Worm (Caenorhabditis elegans): Measurements from ENCODE around the gene F16G10.8.

F16G10.8 gene

ce11 chrII:2356795-2357194 is 26.4 kb downstream of the F16G10.8 start, which contains the start of gene F43C11.1:
F43C11.1 (plus strand) TSS chrII:2357095.
- TF ChIP-seq T22C8.4 (GFP tag; IDR thresholded peaks at IDR 0.05) (no peak), klf-2 (GFP tag; conservative IDR thresholded peaks at IDR 0.05) (no peak), tab-1 (GFP tag; IDR thresholded peaks at IDR 0.05) (no peak), flt-1 (GFP tag; IDR thresholded peaks at IDR 0.05) (no peak), ztf-29 (GFP tag; IDR thresholded peaks at IDR 0.05) (no peak), med-1 (GFP tag; optimal IDR thresholded peaks at IDR 0.05; ENCODE audit: insufficient read depth) (no peak), ztf-23 (GFP tag; IDR thresholded peaks at IDR 0.05) (no peak), ref-1 (GFP tag; conservative IDR thresholded peaks at IDR 0.05) (no peak), cog-1 (tag; optimal IDR thresholded peaks at IDR 0.05) (no peak)

ce11 chrII:2354476-2354875 is 28.8 kb downstream of the F16G10.8 start, which contains the start of gene F43C11.2:
F43C11.2 (plus strand) TSS chrII:2354776.
- TF ChIP-seq ztf-29 (GFP tag; IDR thresholded peaks at IDR 0.05) = no peak

- TF ChIP-seq cog-1 (tag; optimal IDR thresholded peaks at IDR 0.05) (no peak), ztf-29 (GFP tag; IDR thresholded peaks at IDR 0.05) (no peak), ztf-23 (GFP tag; IDR thresholded peaks at IDR 0.05) (no peak), med-1 (GFP tag; optimal IDR thresholded peaks at IDR 0.05; ENCODE audit: insufficient read depth) (no peak), tab-1 (GFP tag; IDR thresholded peaks at IDR 0.05) (no peak), klf-2 (GFP tag; conservative IDR thresholded peaks at IDR 0.05) (no peak), flt-1 (GFP tag; IDR thresholded peaks at IDR 0.05) (no peak), T22C8.4 (GFP tag; IDR thresholded peaks at IDR 0.05) (no peak), ref-1 (GFP tag; conservative IDR thresholded peaks at IDR 0.05) (no peak)
These were observed 30.2 kb downstream of the F16G10.8 start, which contains the start of gene F43C11.3 for ce11 chrII:2353012-2353411. F43C11.3 (plus strand) TSS chrII:2353312.

- TF ChIP-seq ref-1 (GFP tag; conservative IDR thresholded peaks at IDR 0.05) (no peak), cog-1 (tag; optimal IDR thresholded peaks at IDR 0.05) (no peak), klf-2 (GFP tag; conservative IDR thresholded peaks at IDR 0.05) (no peak), T22C8.4 (GFP tag; IDR thresholded peaks at IDR 0.05) (no peak), ztf-29 (GFP tag; IDR thresholded peaks at IDR 0.05) (no peak), med-1 (GFP tag; optimal IDR thresholded peaks at IDR 0.05; ENCODE audit: insufficient read depth) (no peak), ztf-23 (GFP tag; IDR thresholded peaks at IDR 0.05) (no peak), flt-1 (GFP tag; IDR thresholded peaks at IDR 0.05) (no peak), tab-1 (GFP tag; IDR thresholded peaks at IDR 0.05) (no peak)
These were observed 30.7 kb downstream of the F16G10.8 start, which contains the start of gene F43C11.10 for ce11 chrII:2352546-2352945. F43C11.10 (minus strand) TSS chrII:2352646.

ce11 chrII:2346672-2347071 is 36.6 kb downstream of the F16G10.8 start, which contains the start of gene F43C11.4:
F43C11.4 (plus strand) TSS chrII:2346972.
- TF ChIP-seq tab-1 (GFP tag; IDR thresholded peaks at IDR 0.05) (no peak), ztf-23 (GFP tag; IDR thresholded peaks at IDR 0.05) (no peak), flt-1 (GFP tag; IDR thresholded peaks at IDR 0.05) (no peak), ztf-29 (GFP tag; IDR thresholded peaks at IDR 0.05) (no peak), cog-1 (tag; optimal IDR thresholded peaks at IDR 0.05) (no peak), ref-1 (GFP tag; conservative IDR thresholded peaks at IDR 0.05) (no peak), med-1 (GFP tag; optimal IDR thresholded peaks at IDR 0.05; ENCODE audit: insufficient read depth) (no peak), klf-2 (GFP tag; conservative IDR thresholded peaks at IDR 0.05) (no peak), T22C8.4 (GFP tag; IDR thresholded peaks at IDR 0.05) (no peak)

DNA sequence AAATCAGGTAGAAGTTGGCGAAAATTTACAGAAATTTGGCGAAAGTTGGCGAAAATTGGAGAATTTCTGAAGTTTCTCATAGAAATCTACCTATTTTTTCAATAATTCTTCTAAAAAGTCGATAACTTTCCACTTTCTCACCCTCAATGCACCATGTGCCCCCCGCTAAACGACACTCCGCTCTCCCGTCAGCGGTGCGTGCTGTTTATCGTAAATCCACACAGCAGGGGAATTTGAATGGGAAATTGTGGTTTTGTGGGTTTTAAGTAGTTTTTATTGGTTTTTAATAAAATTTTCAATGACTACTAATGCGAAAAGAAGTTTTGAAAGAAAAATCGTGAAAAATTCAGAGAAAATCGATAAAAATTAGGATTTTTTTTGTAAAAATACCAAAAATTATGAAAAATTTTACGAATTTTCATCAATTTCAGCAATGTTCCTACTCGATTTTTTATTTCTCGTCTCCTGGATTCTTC is 41.2 kb downstream of the F16G10.8 start, which contains the start of gene F43C11.6:
Gene F43C11.6 (plus strand): TSS at position 426 of the 476 bp plus-strand sequence.
- TF ChIP-seq tab-1 (GFP tag; IDR thresholded peaks at IDR 0.05) = no peak
- TF ChIP-seq ztf-29 (GFP tag; IDR thresholded peaks at IDR 0.05) = no peak
- TF ChIP-seq cog-1 (tag; optimal IDR thresholded peaks at IDR 0.05) = no peak
- TF ChIP-seq flt-1 (GFP tag; IDR thresholded peaks at IDR 0.05) = no peak
- TF ChIP-seq med-1 (GFP tag; optimal IDR thresholded peaks at IDR 0.05; ENCODE audit: insufficient read depth) = no peak
- TF ChIP-seq T22C8.4 (GFP tag; IDR thresholded peaks at IDR 0.05) = no peak
- no peak for TF ChIP-seq ref-1 (GFP tag; conservative IDR thresholded peaks at IDR 0.05)
- TF ChIP-seq ztf-23 (GFP tag; IDR thresholded peaks at IDR 0.05) = no peak
- no peak for TF ChIP-seq klf-2 (GFP tag; conservative IDR thresholded peaks at IDR 0.05)

DNA sequence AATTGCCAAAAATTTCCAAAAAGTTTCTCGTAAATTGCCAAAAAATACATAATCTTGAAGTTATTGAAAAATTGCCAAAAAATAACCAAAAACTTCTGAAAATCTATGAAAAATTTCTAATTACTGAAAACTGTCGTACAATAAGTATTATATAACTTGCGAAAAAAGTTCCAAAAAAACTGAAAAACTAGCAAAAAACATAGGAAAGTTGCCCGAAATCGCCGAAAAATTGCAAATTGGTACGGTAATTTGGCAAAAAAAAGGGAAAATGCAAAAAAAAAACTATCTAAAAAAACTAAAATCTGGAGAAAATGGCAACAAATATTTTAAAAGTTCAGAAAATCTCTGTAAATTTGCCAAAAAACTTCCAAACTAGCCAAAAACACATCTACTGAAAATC is 41.7 kb downstream of the F16G10.8 start, which contains the start of gene enri-1:
Gene enri-1 (minus strand): TSS at position 101 of the 400 bp plus-strand sequence.
- no peak for TF ChIP-seq ztf-29 (GFP tag; IDR thresholded peaks at IDR 0.05)
- no peak for TF ChIP-seq klf-2 (GFP tag; conservative IDR thresholded peaks at IDR 0.05)
- no peak for TF ChIP-seq tab-1 (GFP tag; IDR thresholded peaks at IDR 0.05)
- TF ChIP-seq flt-1 (GFP tag; IDR thresholded peaks at IDR 0.05) = no peak
- no peak for TF ChIP-seq T22C8.4 (GFP tag; IDR thresholded peaks at IDR 0.05)
- TF ChIP-seq cog-1 (tag; optimal IDR thresholded peaks at IDR 0.05) = no peak
- TF ChIP-seq med-1 (GFP tag; optimal IDR thresholded peaks at IDR 0.05; ENCODE audit: insufficient read depth) = no peak
- TF ChIP-seq ref-1 (GFP tag; conservative IDR thresholded peaks at IDR 0.05) = no peak
- no peak for TF ChIP-seq ztf-23 (GFP tag; IDR thresholded peaks at IDR 0.05)

DNA sequence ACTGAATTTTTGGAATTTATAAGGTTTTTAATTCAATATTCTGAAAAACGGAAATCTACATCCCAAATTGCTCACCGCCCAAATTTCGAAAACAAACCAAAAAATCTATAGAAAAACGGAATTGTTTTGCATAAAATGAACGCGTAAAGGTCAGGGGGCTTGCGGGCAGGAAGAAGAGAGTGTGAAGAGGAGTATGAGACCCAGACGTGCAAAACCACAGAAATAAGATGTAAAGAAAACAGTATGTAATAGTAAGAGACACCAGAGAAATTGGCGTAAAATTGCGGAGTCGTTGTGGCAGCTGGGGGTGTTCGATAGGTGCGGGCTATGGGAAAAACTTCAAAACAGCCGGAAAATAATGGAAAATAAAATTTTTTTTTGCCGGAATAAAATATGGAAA is 42.3 kb downstream of the F16G10.8 start:
- TF ChIP-seq T22C8.4 (GFP tag; IDR thresholded peaks at IDR 0.05) = no peak
- TF ChIP-seq ztf-29 (GFP tag; IDR thresholded peaks at IDR 0.05) = no peak
- TF ChIP-seq ref-1 (GFP tag; conservative IDR thresholded peaks at IDR 0.05) = no peak
- no peak for TF ChIP-seq klf-2 (GFP tag; conservative IDR thresholded peaks at IDR 0.05)
- no peak for TF ChIP-seq cog-1 (tag; optimal IDR thresholded peaks at IDR 0.05)
- no peak for TF ChIP-seq med-1 (GFP tag; optimal IDR thresholded peaks at IDR 0.05; ENCODE audit: insufficient read depth)
- TF ChIP-seq ztf-23 (GFP tag; IDR thresholded peaks at IDR 0.05) = no peak
- no peak for TF ChIP-seq tab-1 (GFP tag; IDR thresholded peaks at IDR 0.05)
- no peak for TF ChIP-seq flt-1 (GFP tag; IDR thresholded peaks at IDR 0.05)

DNA sequence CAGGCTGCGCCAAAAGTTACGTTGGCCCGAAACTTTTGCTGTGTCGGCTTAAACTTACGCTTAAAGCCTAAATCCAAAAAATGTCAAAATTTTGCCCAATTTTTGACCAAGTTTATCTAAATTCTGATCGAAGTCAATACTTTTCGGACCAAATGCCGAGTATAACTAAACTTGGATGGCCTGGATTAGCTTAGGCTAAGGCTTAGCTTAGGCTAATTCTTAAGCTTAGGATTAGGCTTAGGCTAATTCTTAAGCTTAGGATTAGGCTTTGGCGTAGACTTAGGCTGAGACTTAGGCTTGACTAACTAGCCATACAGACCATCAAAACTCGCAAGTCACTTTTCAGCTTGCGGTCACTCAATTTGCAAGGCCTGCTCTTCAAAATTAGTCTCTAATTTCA is 47.1 kb downstream of the F16G10.8 start:
- TF ChIP-seq ztf-29 (GFP tag; IDR thresholded peaks at IDR 0.05) (no peak), ztf-23 (GFP tag; IDR thresholded peaks at IDR 0.05) (no peak)

DNA sequence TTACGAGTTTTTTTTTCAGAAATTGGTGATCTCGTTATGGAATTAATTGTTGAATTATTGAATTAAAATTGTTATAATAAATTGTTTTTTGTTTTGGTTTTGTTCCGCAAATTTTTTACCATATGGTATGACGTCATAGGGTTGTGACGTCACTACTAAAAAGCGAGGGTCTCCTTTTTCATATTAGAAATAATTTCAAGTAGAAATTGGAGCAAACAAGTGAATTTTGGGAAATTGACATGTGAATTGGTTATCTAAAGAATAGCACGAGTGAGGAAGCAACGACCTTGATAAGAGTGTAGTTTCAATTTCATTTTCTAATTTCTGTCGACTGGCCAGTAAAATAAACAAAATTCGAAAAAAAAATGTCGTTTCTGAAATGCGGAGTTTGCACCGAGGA is 47.7 kb downstream of the F16G10.8 start, which contains the start of gene F43C11.7:
Gene F43C11.7 (plus strand): TSS at position 326 of the 400 bp plus-strand sequence.
- TF ChIP-seq med-1 (GFP tag; optimal IDR thresholded peaks at IDR 0.05; ENCODE audit: insufficient read depth) (no peak), ref-1 (GFP tag; conservative IDR thresholded peaks at IDR 0.05) (no peak), ztf-23 (GFP tag; IDR thresholded peaks at IDR 0.05) (no peak), klf-2 (GFP tag; conservative IDR thresholded peaks at IDR 0.05) (no peak), flt-1 (GFP tag; IDR thresholded peaks at IDR 0.05) (no peak), T22C8.4 (GFP tag; IDR thresholded peaks at IDR 0.05) (no peak), tab-1 (GFP tag; IDR thresholded peaks at IDR 0.05) (no peak), ztf-29 (GFP tag; IDR thresholded peaks at IDR 0.05) (no peak)
